Worm (Caenorhabditis elegans) whole organism, early embryonic: ENCODE results near the gene pfd-5.

Experiments
- F13C5.2 ChIP-seq: sonication (generic microtip); optimal IDR thresholded peaks from 2 replicates; lab custom pipeline; 2017; ENCODE audit warnings: mild to moderate bottlenecking, missing genetic modification characterization, inconsistent platforms, missing compliant biosample characterization
- aly-1 ChIP-seq: sonication (generic microtip); optimal IDR thresholded peaks from 2 replicates; lab custom pipeline; 2016; ENCODE audit warnings: missing genetic modification characterization, missing compliant biosample characterization
- ama-1 ChIP-seq: fragments of 150-350 bp; optimal IDR thresholded peaks from 2 replicates; lab custom pipeline; 2014
- flt-1 ChIP-seq: fragments of 200-800 bp; sonication (Bioruptor generic); IDR thresholded peaks from 2 replicates; pipeline ENCODE4 v1.3.6; 2022; ENCODE audit warnings: missing genetic modification characterization, missing compliant biosample characterization
- hmbx-1 ChIP-seq: sonication (generic microtip); optimal IDR thresholded peaks from 2 replicates; lab custom pipeline; 2016; ENCODE audit warnings: mild to moderate bottlenecking, missing genetic modification characterization, missing compliant biosample characterization
- hmg-4 ChIP-seq: fragments of 200-800 bp; sonication (Bioruptor generic); optimal IDR thresholded peaks from 2 replicates; lab custom pipeline; 2018; ENCODE audit warnings: mild to moderate bottlenecking, missing genetic modification characterization, missing compliant biosample characterization
- hnd-1 ChIP-seq: sonication (generic microtip); optimal IDR thresholded peaks from 2 replicates; lab custom pipeline; 2016; ENCODE audit warnings: missing genetic modification characterization, missing compliant biosample characterization
- pes-1 ChIP-seq: fragments of 200-800 bp; sonication (Bioruptor generic); IDR thresholded peaks from 2 replicates; pipeline ENCODE4 v1.3.6; 2022; ENCODE audit warnings: missing genetic modification reagents, missing genetic modification characterization, missing compliant biosample characterization
- sea-1 ChIP-seq: fragments of 200-800 bp; sonication (Bioruptor generic); conservative IDR thresholded peaks from 2 replicates; pipeline ENCODE4 v1.3.6; 2022; ENCODE audit warnings: missing genetic modification characterization, missing compliant biosample characterization
- tbx-11 ChIP-seq: fragments of 200-800 bp; sonication (Bioruptor generic); IDR thresholded peaks from 2 replicates; pipeline ENCODE4 v1.3.6; 2022; ENCODE audit warnings: missing genetic modification characterization, missing compliant biosample characterization
- tbx-37 ChIP-seq: fragments of 200-800 bp; sonication (Bioruptor generic); conservative IDR thresholded peaks from 2 replicates; pipeline ENCODE4 v1.3.6; 2022; ENCODE audit warnings: missing genetic modification reagents, missing genetic modification characterization, missing compliant biosample characterization

- TF ChIP-seq flt-1 (GFP tag; lab: Robert Waterston, UW) (no peak), tbx-37 (GFP tag; lab: Robert Waterston, UW) (no peak), ama-1 (lab: Kevin White, UChicago) (no peak), F13C5.2 (tag; lab: Kevin White, UChicago) (peak; percentile 32), sea-1 (no peak), hnd-1 (tag; lab: Kevin White, UChicago) (no peak), pes-1 (GFP tag; lab: Robert Waterston, UW) (no peak), tbx-11 (GFP tag; lab: Robert Waterston, UW) (no peak), hmg-4 (peak; percentile 25), aly-1 (tag; lab: Kevin White, UChicago) (no peak), hmbx-1 (tag; lab: Kevin White, UChicago) (no peak)
Measured at ce11 chrIII:7153747-7154238, 44.9 kb downstream of the pfd-5 start, which contains the start of gene ogt-1.
